Fruit fly (Drosophila melanogaster): ENCODE measurements around the gene CG9471.

The CG9471 gene

DNA sequence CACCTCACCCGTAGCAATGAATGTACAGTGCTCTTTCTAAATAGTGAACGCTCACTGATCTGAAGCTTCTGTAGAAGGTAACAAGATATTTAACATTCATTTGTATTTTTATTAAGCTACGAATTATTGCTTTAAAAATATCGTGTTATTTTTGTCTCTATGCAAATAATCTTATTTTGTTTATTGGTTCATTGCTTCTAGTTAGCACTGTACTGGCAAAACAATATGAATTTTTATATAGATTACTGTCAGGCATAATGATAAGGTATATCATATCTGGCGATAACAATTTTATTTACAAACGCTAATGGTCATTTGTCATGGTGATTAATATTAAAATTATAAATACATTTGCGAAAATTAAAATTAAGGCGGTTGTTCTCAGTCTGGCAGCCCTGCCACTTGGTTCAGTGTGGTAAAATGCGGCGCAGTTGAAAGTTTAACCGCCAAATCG lies at the start of gene CG9471:
TSS of gene CG9471 (minus strand) at position 24 of the 454 bp plus-strand sequence.
- TF ChIP-seq Rel (GFP tag; optimal IDR thresholded peaks at IDR 0.05) (peak; percentile 89), Rel (tag; optimal IDR thresholded peaks at IDR 0.05) (peak; percentile 87), OdsH (GFP tag; optimal IDR thresholded peaks at IDR 0.05) (peak; percentile 98), Hr83 (GFP tag; optimal IDR thresholded peaks at IDR 0.05; ENCODE audit: poor library complexity, severe bottlenecking) (peak; percentile 41), psq (GFP tag; optimal IDR thresholded peaks at IDR 0.05) (peak; percentile 94), rgr (GFP tag; optimal IDR thresholded peaks at IDR 0.05) (peak; percentile 99), pan (optimal IDR thresholded peaks at IDR 0.05) (no peak), jim (GFP tag; optimal IDR thresholded peaks at IDR 0.05) (peak; percentile 5), Dfd (GFP tag; optimal IDR thresholded peaks at IDR 0.05) (no peak), sv (GFP tag; optimal IDR thresholded peaks at IDR 0.05) (peak; percentile 91), Hnf4 (GFP tag; optimal IDR thresholded peaks at IDR 0.05) (peak; percentile 98), CrebA (GFP tag; optimal IDR thresholded peaks at IDR 0.05; ENCODE audit: borderline replicate concordance) (no peak), N (GFP tag; optimal IDR thresholded peaks at IDR 0.05) (no peak), GATAd (GFP tag; optimal IDR thresholded peaks at IDR 0.05) (peak; percentile 86), Sp1 (GFP tag; optimal IDR thresholded peaks at IDR 0.05) (peak; percentile 96), CG9705 (GFP tag; optimal IDR thresholded peaks at IDR 0.05) (peak; percentile 88), fru (GFP tag; optimal IDR thresholded peaks at IDR 0.05) (peak; percentile 98), CG32264 (GFP tag; optimal IDR thresholded peaks at IDR 0.05) (peak; percentile 92), foxo (GFP tag; optimal IDR thresholded peaks at IDR 0.05) (peak; percentile 53 to 99), sage (GFP tag; optimal IDR thresholded peaks at IDR 0.05) (peak; percentile 95), Mio (GFP tag; optimal IDR thresholded peaks at IDR 0.05) (peak; percentile 73), Myc (optimal IDR thresholded peaks at IDR 0.05) (no peak), HLH106 (tag; optimal IDR thresholded peaks at IDR 0.05) (peak; percentile 95), ey (GFP tag; optimal IDR thresholded peaks at IDR 0.05) (peak; percentile 98), h (GFP tag; optimal IDR thresholded peaks at IDR 0.05) (peak; percentile 99), dmrt93B (GFP tag; optimal IDR thresholded peaks at IDR 0.05) (peak; percentile 82), Vsx2 (GFP tag; optimal IDR thresholded peaks at IDR 0.05; ENCODE audit: partially characterized antibody) (no peak), woc (GFP tag; optimal IDR thresholded peaks at IDR 0.05) (peak; percentile 97), lola (GFP tag; optimal IDR thresholded peaks at IDR 0.05) (no peak), Jra (GFP tag; optimal IDR thresholded peaks at IDR 0.05) (peak; percentile 97), dsf (GFP tag; optimal IDR thresholded peaks at IDR 0.05; ENCODE audit: borderline replicate concordance) (peak; percentile 87), br (GFP tag; optimal IDR thresholded peaks at IDR 0.05) (peak; percentile 97)

DNA sequence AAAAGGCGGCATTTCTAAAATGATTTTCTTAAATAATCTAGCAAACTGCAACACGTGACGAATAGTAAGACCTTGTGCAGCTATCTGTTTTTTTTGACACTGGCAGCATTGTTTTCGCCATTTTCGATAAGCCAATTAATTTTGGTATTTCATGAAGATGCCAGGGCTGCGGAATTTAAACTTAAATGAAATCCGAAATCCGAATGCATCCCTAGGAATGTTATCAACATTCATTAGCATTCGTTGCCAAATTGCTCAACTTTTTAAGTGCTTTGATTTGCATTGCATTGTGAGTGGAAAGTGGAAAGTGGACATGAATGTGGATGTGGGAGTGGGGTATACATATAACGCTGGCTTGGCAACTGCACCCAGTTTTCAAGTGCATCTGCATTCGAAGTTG lies 49.7 kb upstream of the CG9471 start, which contains the start of gene CG42857:
TSS of gene CG42857 (minus strand) at position 101 of the 400 bp plus-strand sequence.
- TF ChIP-seq Sp1 (GFP tag; optimal IDR thresholded peaks at IDR 0.05) (no peak), rgr (GFP tag; optimal IDR thresholded peaks at IDR 0.05) (no peak), Hr83 (GFP tag; optimal IDR thresholded peaks at IDR 0.05; ENCODE audit: poor library complexity, severe bottlenecking) (no peak), br (GFP tag; optimal IDR thresholded peaks at IDR 0.05) (no peak), tai (GFP tag; optimal IDR thresholded peaks at IDR 0.05) (no peak), psq (GFP tag; optimal IDR thresholded peaks at IDR 0.05) (no peak), CG9705 (GFP tag; optimal IDR thresholded peaks at IDR 0.05) (no peak), Myc (optimal IDR thresholded peaks at IDR 0.05) (no peak), lola (GFP tag; optimal IDR thresholded peaks at IDR 0.05) (no peak), CG32264 (GFP tag; optimal IDR thresholded peaks at IDR 0.05) (no peak), Dif (GFP tag; optimal IDR thresholded peaks at IDR 0.05; ENCODE audit: partially characterized antibody) (no peak), OdsH (GFP tag; optimal IDR thresholded peaks at IDR 0.05) (no peak), Jra (GFP tag; optimal IDR thresholded peaks at IDR 0.05) (no peak), usp (GFP tag; optimal IDR thresholded peaks at IDR 0.05) (no peak), Vsx2 (GFP tag; optimal IDR thresholded peaks at IDR 0.05; ENCODE audit: partially characterized antibody) (no peak)

DNA sequence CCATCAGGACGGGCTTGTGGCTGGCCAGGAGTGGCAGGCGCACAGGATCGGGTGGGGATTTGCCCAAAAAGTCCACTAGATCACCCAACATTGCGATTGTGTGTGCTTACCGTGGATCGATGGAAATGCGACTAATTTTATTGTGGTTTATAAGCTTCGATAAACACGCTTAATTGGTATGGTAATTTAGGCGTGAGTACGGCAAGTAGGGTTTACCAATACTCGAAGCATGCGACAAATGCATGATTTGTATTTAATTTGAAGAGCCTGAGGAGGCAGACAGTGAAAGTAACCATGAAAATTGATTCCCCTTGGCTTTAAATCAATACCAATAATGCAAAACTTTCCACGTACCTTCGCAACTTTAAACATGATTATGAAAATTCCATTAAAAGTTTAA lies 48.4 kb upstream of the CG9471 start, which contains the start of gene CG9458:
TSS of gene CG9458 (minus strand) at position 101 of the 400 bp plus-strand sequence.
- TF ChIP-seq br (GFP tag; optimal IDR thresholded peaks at IDR 0.05): no peak
- no peak for TF ChIP-seq dsf (GFP tag; optimal IDR thresholded peaks at IDR 0.05; ENCODE audit: borderline replicate concordance)
- TF ChIP-seq tai (GFP tag; optimal IDR thresholded peaks at IDR 0.05): no peak
- no peak for TF ChIP-seq jim (GFP tag; optimal IDR thresholded peaks at IDR 0.05)
- TF ChIP-seq GATAd (GFP tag; optimal IDR thresholded peaks at IDR 0.05): no peak
- no peak for TF ChIP-seq Myc (optimal IDR thresholded peaks at IDR 0.05)
- TF ChIP-seq foxo (GFP tag; optimal IDR thresholded peaks at IDR 0.05): no peak
- no peak for TF ChIP-seq Vsx2 (GFP tag; optimal IDR thresholded peaks at IDR 0.05; ENCODE audit: partially characterized antibody)
- TF ChIP-seq Jra (GFP tag; optimal IDR thresholded peaks at IDR 0.05): no peak
- TF ChIP-seq woc (GFP tag; optimal IDR thresholded peaks at IDR 0.05): no peak
- TF ChIP-seq Sp1 (GFP tag; optimal IDR thresholded peaks at IDR 0.05): no peak
- TF ChIP-seq N (GFP tag; optimal IDR thresholded peaks at IDR 0.05): no peak
- TF ChIP-seq lola (GFP tag; optimal IDR thresholded peaks at IDR 0.05): no peak
- TF ChIP-seq dl (GFP tag; optimal IDR thresholded peaks at IDR 0.05; ENCODE audit: insufficient read depth in 1 of 2, partially characterized antibody in 2 of 2): no peak

Data from whole organism, wandering third instar larva.